Worm (Caenorhabditis elegans): Measurements from ENCODE around the gene F54F7.10.

ce11 chrX:11863307-11863706 lies at the start of gene F54F7.10:
- TF ChIP-seq F37D6.2 (tag; optimal IDR thresholded peaks at IDR 0.05) (no peak), zag-1 (tag; optimal IDR thresholded peaks at IDR 0.05) (no peak), unc-39 (tag; optimal IDR thresholded peaks at IDR 0.05) (no peak), aly-2 (tag; optimal IDR thresholded peaks at IDR 0.05) (no peak), lin-15B (tag; optimal IDR thresholded peaks at IDR 0.05) (no peak)
